Fruit fly (Drosophila melanogaster) whole organism, embryonic: Measurements from ENCODE around the gene CG34305.

Experiments used
- Abd-B ChIP-seq: fragments of 200-800 bp; sonication (Bioruptor generic); optimal IDR thresholded peaks from 2 replicates; lab custom pipeline; 2018; ENCODE audit warnings: missing biosample characterization, mild to moderate bottlenecking, missing genetic modification characterization, moderate library complexity
- Aef1 ChIP-seq: fragments of 200-800 bp; sonication (Bioruptor generic); IDR thresholded peaks from 3 replicates; pipeline ENCODE4 v1.3.6; 2022; ENCODE audit warnings: missing biosample characterization, missing genetic modification characterization
- Asciz ChIP-seq: fragments of 200-800 bp; sonication (Bioruptor generic); optimal IDR thresholded peaks from 2 replicates; lab custom pipeline; 2017; ENCODE audit warnings: missing biosample characterization, mild to moderate bottlenecking, missing genetic modification characterization, missing genetic modification reagents
- Bdp1 ChIP-seq: fragments of 200-800 bp; sonication (Bioruptor generic); optimal IDR thresholded peaks from 3 replicates; lab custom pipeline; 2016; ENCODE audit warnings: missing biosample characterization, missing genetic modification characterization
- Blimp-1 ChIP-seq: fragments of 200-800 bp; sonication (Bioruptor generic); optimal IDR thresholded peaks from 3 replicates; lab custom pipeline; 2018; ENCODE audit warnings: missing biosample characterization, missing genetic modification characterization, mild to moderate bottlenecking, moderate library complexity, missing genetic modification reagents
- CG10654 ChIP-seq: fragments of 200-800 bp; sonication (Bioruptor generic); optimal IDR thresholded peaks from 2 replicates; lab custom pipeline; 2016; ENCODE audit warnings: missing biosample characterization, missing genetic modification characterization
- CG12071 ChIP-seq: fragments of 200-800 bp; sonication (Bioruptor generic); optimal IDR thresholded peaks from 3 replicates; lab custom pipeline; 2018; ENCODE audit warnings: missing biosample characterization, mild to moderate bottlenecking, missing genetic modification characterization
- CG12659 ChIP-seq: fragments of 200-800 bp; sonication (Bioruptor generic); optimal IDR thresholded peaks from 3 replicates; lab custom pipeline; 2017; ENCODE audit warnings: mild to moderate bottlenecking, missing biosample characterization, missing genetic modification reagents, missing genetic modification characterization
- CG13296 ChIP-seq: fragments of 200-800 bp; sonication (Bioruptor generic); optimal IDR thresholded peaks from 3 replicates; lab custom pipeline; 2018; ENCODE audit warnings: missing biosample characterization, mild to moderate bottlenecking, missing genetic modification characterization
- CG14710 ChIP-seq: fragments of 200-800 bp; sonication (Bioruptor generic); optimal IDR thresholded peaks from 3 replicates; lab custom pipeline; 2019; ENCODE audit warnings: missing biosample characterization, mild to moderate bottlenecking, missing genetic modification characterization, moderate library complexity
- CG14965 ChIP-seq: fragments of 200-800 bp; sonication (Bioruptor generic); optimal IDR thresholded peaks from 2 replicates; lab custom pipeline; 2016; ENCODE audit warnings: missing biosample characterization, missing genetic modification characterization, borderline replicate concordance
- CG15011 ChIP-seq: fragments of 200-800 bp; sonication (Bioruptor generic); optimal IDR thresholded peaks from 3 replicates; lab custom pipeline; 2018; ENCODE audit warnings: missing biosample characterization, mild to moderate bottlenecking, missing genetic modification characterization
- CG15696 ChIP-seq: fragments of 200-800 bp; sonication (Bioruptor generic); optimal IDR thresholded peaks from 2 replicates; lab custom pipeline; 2019; ENCODE audit warnings: missing biosample characterization, mild to moderate bottlenecking, missing genetic modification characterization, moderate library complexity
- CG1603 ChIP-seq: fragments of 200-800 bp; sonication (Bioruptor generic); optimal IDR thresholded peaks from 2 replicates; lab custom pipeline; 2019; ENCODE audit warnings: missing biosample characterization, mild to moderate bottlenecking, missing genetic modification characterization, moderate library complexity
- CG16779 ChIP-seq: fragments of 200-800 bp; sonication (Bioruptor generic); IDR thresholded peaks from 2 replicates; pipeline ENCODE4 v1.3.6; 2022; ENCODE audit warnings: missing biosample characterization, missing genetic modification characterization
- CG17568 ChIP-seq: fragments of 200-800 bp; sonication (Bioruptor generic); optimal IDR thresholded peaks from 2 replicates; lab custom pipeline; 2018; ENCODE audit warnings: missing biosample characterization, mild to moderate bottlenecking, missing genetic modification characterization, moderate library complexity
- CG17612 ChIP-seq: fragments of 200-800 bp; sonication (Bioruptor generic); IDR thresholded peaks from 2 replicates; pipeline ENCODE4 v1.3.6; 2022; ENCODE audit warnings: missing biosample characterization, missing genetic modification characterization
- CG18476 ChIP-seq: fragments of 200-800 bp; sonication (Bioruptor generic); optimal IDR thresholded peaks from 2 replicates; lab custom pipeline; 2016; ENCODE audit warnings: missing biosample characterization, mild to moderate bottlenecking, missing genetic modification characterization
- CG18599 ChIP-seq: fragments of 200-800 bp; sonication (Bioruptor generic); optimal IDR thresholded peaks from 3 replicates; lab custom pipeline; 2017; ENCODE audit warnings: missing biosample characterization, missing genetic modification characterization, mild to moderate bottlenecking, moderate library complexity, missing genetic modification reagents
- CG2116 ChIP-seq: fragments of 200-800 bp; sonication (Bioruptor generic); optimal IDR thresholded peaks from 3 replicates; lab custom pipeline; 2018; ENCODE audit warnings: missing biosample characterization, mild to moderate bottlenecking, missing genetic modification characterization
- CG2712 ChIP-seq: fragments of 200-800 bp; optimal IDR thresholded peaks from 3 replicates; lab custom pipeline; 2019; ENCODE audit warnings: missing biosample characterization, mild to moderate bottlenecking, missing genetic modification characterization, moderate library complexity
- CG4617 ChIP-seq: fragments of 200-800 bp; sonication (Bioruptor generic); optimal IDR thresholded peaks from 3 replicates; lab custom pipeline; 2016; ENCODE audit warnings: missing biosample characterization, missing genetic modification characterization, borderline replicate concordance
- CG7963 ChIP-seq: fragments of 200-800 bp; sonication (Bioruptor generic); IDR thresholded peaks from 3 replicates; pipeline ENCODE4 v1.3.6; 2022; ENCODE audit warnings: missing biosample characterization, missing genetic modification characterization; ENCODE audit not compliant: partially characterized antibody
- CG8089 ChIP-seq: fragments of 200-800 bp; sonication (Bioruptor generic); optimal IDR thresholded peaks from 3 replicates; lab custom pipeline; 2016; ENCODE audit warnings: missing biosample characterization, missing genetic modification characterization
- CrebB ChIP-seq: fragments of 200-800 bp; sonication (Bioruptor generic); optimal IDR thresholded peaks from 3 replicates; lab custom pipeline; 2018; ENCODE audit warnings: missing biosample characterization, mild to moderate bottlenecking, missing genetic modification characterization
- Doc2 ChIP-seq: fragments of 200-800 bp; sonication (Bioruptor generic); IDR thresholded peaks from 2 replicates; pipeline ENCODE4 v1.3.6; 2022; ENCODE audit warnings: missing biosample characterization, missing genetic modification characterization
- HmgZ ChIP-seq: fragments of 200-800 bp; sonication (Bioruptor generic); optimal IDR thresholded peaks from 2 replicates; lab custom pipeline; 2018; ENCODE audit warnings: missing biosample characterization, mild to moderate bottlenecking, missing genetic modification characterization
- Jarid2 ChIP-seq: fragments of 200-800 bp; sonication (Bioruptor generic); optimal IDR thresholded peaks from 3 replicates; lab custom pipeline; 2017; ENCODE audit warnings: mild to moderate bottlenecking, missing biosample characterization, missing genetic modification reagents, missing genetic modification characterization
- Lhr ChIP-seq: fragments of 200-800 bp; sonication (Bioruptor generic); optimal IDR thresholded peaks from 3 replicates; lab custom pipeline; 2017; ENCODE audit warnings: mild to moderate bottlenecking, missing biosample characterization, missing genetic modification reagents, missing genetic modification characterization
- MBD-R2 ChIP-seq: fragments of 200-800 bp; sonication (Bioruptor generic); IDR thresholded peaks from 2 replicates; pipeline ENCODE4 v1.3.6; 2022; ENCODE audit warnings: missing biosample characterization, missing genetic modification characterization
- Sry-δ ChIP-seq: fragments of 200-800 bp; sonication (Bioruptor generic); optimal IDR thresholded peaks from 2 replicates; lab custom pipeline; 2016; ENCODE audit warnings: missing biosample characterization, missing genetic modification characterization
- Trl ChIP-seq, 3 experiments: fragments of >200 bp in 2 of 3; fragments of 200-800 bp in 1 of 3; sonication (Bioruptor generic) in 1 of 3; optimal IDR thresholded peaks; 2 replicates in 1 of 3; 3 replicates in 2 of 3; lab custom pipeline; 2016 to 2017; ENCODE audit warnings: missing biosample characterization in 1 of 3, missing genetic modification characterization in 1 of 3
- bbx ChIP-seq: fragments of 200-800 bp; sonication (Bioruptor generic); IDR thresholded peaks from 2 replicates; pipeline ENCODE4 v1.3.6; 2022; ENCODE audit warnings: missing biosample characterization, missing genetic modification characterization; ENCODE audit not compliant: partially characterized antibody
- chif ChIP-seq, 2 experiments: fragments of 200-800 bp; sonication (Bioruptor generic); optimal IDR thresholded peaks; 3 replicates each; lab custom pipeline; 2016; ENCODE audit warnings: missing biosample characterization in 2 of 2, missing genetic modification characterization in 2 of 2
- ci ChIP-seq: fragments of 200-800 bp; sonication (Bioruptor generic); IDR thresholded peaks from 3 replicates; pipeline ENCODE4 v1.3.6; 2022; ENCODE audit warnings: missing biosample characterization, missing genetic modification characterization
- dm ChIP-seq: fragments of 200-800 bp; sonication (Bioruptor generic); optimal IDR thresholded peaks from 3 replicates; lab custom pipeline; 2016; ENCODE audit warnings: missing biosample characterization, missing genetic modification characterization
- hb ChIP-seq: fragments of 200-800 bp; sonication (Bioruptor generic); IDR thresholded peaks from 3 replicates; pipeline ENCODE4 v1.3.6; 2022; ENCODE audit warnings: missing biosample characterization, missing genetic modification characterization; ENCODE audit not compliant: partially characterized antibody
- her ChIP-seq: fragments of 200-800 bp; sonication (Bioruptor generic); optimal IDR thresholded peaks from 2 replicates; lab custom pipeline; 2016; ENCODE audit warnings: missing biosample characterization, missing genetic modification characterization
- jigr1 ChIP-seq: fragments of 200-800 bp; sonication (Bioruptor generic); IDR thresholded peaks from 3 replicates; pipeline ENCODE4 v1.3.6; 2022; ENCODE audit warnings: missing biosample characterization, missing genetic modification characterization
- kay ChIP-seq: fragments of 200-800 bp; sonication (Bioruptor generic); optimal IDR thresholded peaks from 2 replicates; lab custom pipeline; 2016; ENCODE audit warnings: missing biosample characterization, missing genetic modification characterization
- lilli ChIP-seq: fragments of 200-800 bp; sonication (Bioruptor generic); optimal IDR thresholded peaks from 3 replicates; lab custom pipeline; 2016; ENCODE audit warnings: missing biosample characterization, missing genetic modification characterization
- mam ChIP-seq: fragments of 200-800 bp; sonication (Bioruptor generic); optimal IDR thresholded peaks from 3 replicates; lab custom pipeline; 2016; ENCODE audit warnings: missing biosample characterization, missing genetic modification characterization
- nerfin-2 ChIP-seq: fragments of 200-800 bp; sonication (Bioruptor generic); IDR thresholded peaks from 2 replicates; pipeline ENCODE4 v1.3.6; 2022; ENCODE audit warnings: missing biosample characterization, missing genetic modification characterization; ENCODE audit not compliant: partially characterized antibody
- pfk ChIP-seq: fragments of 200-800 bp; sonication (Bioruptor generic); optimal IDR thresholded peaks from 2 replicates; lab custom pipeline; 2018; ENCODE audit warnings: missing biosample characterization, mild to moderate bottlenecking, missing genetic modification characterization, moderate library complexity
- phol ChIP-seq: fragments of 200-800 bp; sonication (Bioruptor generic); optimal IDR thresholded peaks from 3 replicates; lab custom pipeline; 2018; ENCODE audit warnings: missing biosample characterization, mild to moderate bottlenecking, missing genetic modification characterization, moderate library complexity
- rib ChIP-seq: fragments of 200-800 bp; sonication (Bioruptor generic); IDR thresholded peaks from 2 replicates; pipeline ENCODE4 v1.3.6; 2022; ENCODE audit warnings: missing biosample characterization, missing genetic modification characterization
- shn ChIP-seq: fragments of 200-800 bp; sonication (Bioruptor generic); optimal IDR thresholded peaks from 3 replicates; lab custom pipeline; 2016; ENCODE audit warnings: missing biosample characterization, missing genetic modification characterization
- sr ChIP-seq: fragments of 200-800 bp; sonication (Bioruptor generic); IDR thresholded peaks from 3 replicates; pipeline ENCODE4 v1.3.6; 2022; ENCODE audit warnings: missing biosample characterization, missing genetic modification characterization
- wdn ChIP-seq: fragments of 200-800 bp; sonication (Bioruptor generic); IDR thresholded peaks from 2 replicates; pipeline ENCODE4 v1.3.6; 2022; ENCODE audit warnings: missing biosample characterization, missing genetic modification characterization

CG34305 gene

dm6 chr3R:4214038-4214437 is 28.9 kb downstream of the CG34305 start (continued):
- TF ChIP-seq CG8089 (GFP tag; lab: Kevin White, UChicago), result peak; percentile 77
- TF ChIP-seq CG4617, result peak; percentile 6
- TF ChIP-seq CG16779 (GFP tag; lab: Robert Waterston, UW), result 0 out of 2 replicates have a peak, but pooled peaks have one; percentile 51
- peak; percentile 45 for TF ChIP-seq HmgZ
- no peak for TF ChIP-seq pfk
- TF ChIP-seq CG2712 (tag; lab: Kevin White, UChicago), result peak; percentile 79
- peak; percentile 63 for TF ChIP-seq Blimp-1 (GFP tag; lab: Kevin White, UChicago)
- TF ChIP-seq CG12071 (GFP tag; lab: Kevin White, UChicago), result peak; percentile 76
- TF ChIP-seq CG2116, result no peak
- TF ChIP-seq Jarid2, result no peak
- TF ChIP-seq CG18599 (GFP tag; lab: Kevin White, UChicago), result peak; percentile 80
- TF ChIP-seq hb (GFP tag; lab: Robert Waterston, UW), result no peak
- TF ChIP-seq ci (GFP tag; lab: Robert Waterston, UW), result peak; percentile 95
- TF ChIP-seq jigr1 (GFP tag; lab: Robert Waterston, UW), result peak; percentile 83
- peak; percentile 65 for TF ChIP-seq Asciz
- TF ChIP-seq CG12659 (GFP tag; lab: Kevin White, UChicago), result peak; percentile 76
- TF ChIP-seq CG1603 (tag; lab: Kevin White, UChicago), result peak; percentile 92
- peak; percentile 78 for TF ChIP-seq Abd-B
- peak; percentile 57 to 78 for TF ChIP-seq chif (GFP tag; optimal IDR thresholded peaks at IDR 0.05; lab: Kevin White, UChicago)
- peak; percentile 90 for TF ChIP-seq Aef1 (GFP tag; lab: Robert Waterston, UW)
- TF ChIP-seq nerfin-2 (GFP tag; lab: Robert Waterston, UW), result no peak
- peak; percentile 51 for TF ChIP-seq CrebB
- peak; percentile 53 for TF ChIP-seq kay (GFP tag; lab: Kevin White, UChicago)
- TF ChIP-seq CG15011 (GFP tag; lab: Kevin White, UChicago), result no peak
- TF ChIP-seq rib, result peak; percentile 46; the same call in 1 of the 2 replicates
- peak; percentile 66 for TF ChIP-seq Doc2
- TF ChIP-seq CG10654, result peak; percentile 74
- peak; percentile 59 for TF ChIP-seq lilli (GFP tag; lab: Kevin White, UChicago)
- peak; percentile 69 for TF ChIP-seq wdn (GFP tag; lab: Robert Waterston, UW)
- TF ChIP-seq CG17612 (GFP tag; lab: Robert Waterston, UW), result peak; percentile 69; the same call in 1 of the 2 replicates
- peak; percentile 51 for TF ChIP-seq Bdp1 (GFP tag; lab: Kevin White, UChicago)
- TF ChIP-seq shn (GFP tag; lab: Kevin White, UChicago), result peak; percentile 66
- peak; percentile 52 for TF ChIP-seq CG13296 (GFP tag; lab: Kevin White, UChicago)
- peak; percentile 23 for TF ChIP-seq CG14710 (tag; lab: Kevin White, UChicago)
- peak; percentile 62 for TF ChIP-seq dm (GFP tag; lab: Kevin White, UChicago)
- TF ChIP-seq CG18476 (GFP tag; lab: Kevin White, UChicago), result peak; percentile 33
- no peak for TF ChIP-seq Trl (optimal IDR thresholded peaks at IDR 0.05; lab: Kevin White, UChicago)
- TF ChIP-seq Trl (GFP tag; optimal IDR thresholded peaks at IDR 0.05; lab: Kevin White, UChicago), result peak; percentile 64
- TF ChIP-seq bbx, result no peak
- peak; percentile 77 for TF ChIP-seq phol (tag; lab: Kevin White, UChicago)
- peak; percentile 31 for TF ChIP-seq MBD-R2
- no peak for TF ChIP-seq CG15696
- no peak for TF ChIP-seq CG17568 (GFP tag; lab: Kevin White, UChicago)
- peak; percentile 89; the same call in 2 of the 3 replicates for TF ChIP-seq sr (GFP tag; lab: Robert Waterston, UW)
- peak; percentile 40 for TF ChIP-seq Sry-δ (GFP tag; lab: Kevin White, UChicago)
- peak; percentile 66 for TF ChIP-seq mam
- TF ChIP-seq Lhr (GFP tag; lab: Kevin White, UChicago), result peak; percentile 29
- no peak for TF ChIP-seq CG14965 (GFP tag; lab: Kevin White, UChicago)
- TF ChIP-seq CG7963 (GFP tag; lab: Robert Waterston, UW), result no peak
- TF ChIP-seq her, result peak; percentile 70
